Fruit fly (Drosophila melanogaster) whole organism, wandering third instar larva: ENCODE measurements around the gene alpha-Man-IIa.

ENCODE experiments used
- Abd-B ChIP-seq: fragments of >200 bp; optimal IDR thresholded peaks from 2 replicates; lab custom pipeline; 2017; ENCODE audit warnings: missing biosample characterization, missing genetic modification characterization
- Dfd ChIP-seq: fragments of >200 bp; optimal IDR thresholded peaks from 2 replicates; lab custom pipeline; 2017; ENCODE audit warnings: missing biosample characterization, missing genetic modification characterization
- Hnf4 ChIP-seq: fragments of 200-800 bp; sonication (Bioruptor generic); optimal IDR thresholded peaks from 2 replicates; lab custom pipeline; 2016; ENCODE audit warnings: missing biosample characterization, mild to moderate bottlenecking, missing genetic modification characterization
- Hr83 ChIP-seq: fragments of 200-300 bp; sonication (Bioruptor generic); optimal IDR thresholded peaks from 2 replicates; lab custom pipeline; 2016; ENCODE audit warnings: missing biosample characterization, mild to moderate bottlenecking, missing genetic modification characterization, moderate library complexity; ENCODE audit not compliant: poor library complexity, severe bottlenecking
- Mio ChIP-seq: sonication (Bioruptor generic); optimal IDR thresholded peaks from 2 replicates; lab custom pipeline; 2016; ENCODE audit warnings: missing biosample characterization, missing genetic modification characterization
- Myc ChIP-seq: fragments of >200 bp; optimal IDR thresholded peaks from 2 replicates; lab custom pipeline; 2017
- Sp1 ChIP-seq: fragments of 200-800 bp; sonication (Bioruptor generic); optimal IDR thresholded peaks from 3 replicates; lab custom pipeline; 2019; ENCODE audit warnings: missing biosample characterization, mild to moderate bottlenecking, missing genetic modification characterization, moderate library complexity
- br ChIP-seq: fragments of 200-800 bp; sonication (Bioruptor generic); optimal IDR thresholded peaks from 2 replicates; lab custom pipeline; 2016; ENCODE audit warnings: missing biosample characterization, missing genetic modification characterization
- fru ChIP-seq: fragments of 200-800 bp; sonication (Bioruptor generic); optimal IDR thresholded peaks from 3 replicates; lab custom pipeline; 2016; ENCODE audit warnings: missing biosample characterization, mild to moderate bottlenecking, missing genetic modification characterization
- pan ChIP-seq: fragments of >200 bp; optimal IDR thresholded peaks from 2 replicates; lab custom pipeline; 2017
- psq ChIP-seq: fragments of 200-800 bp; sonication (Bioruptor generic); optimal IDR thresholded peaks from 3 replicates; lab custom pipeline; 2017; ENCODE audit warnings: missing biosample characterization, mild to moderate bottlenecking, missing genetic modification characterization, moderate library complexity
- rgr ChIP-seq: fragments of 200-800 bp; sonication (Bioruptor generic); optimal IDR thresholded peaks from 3 replicates; lab custom pipeline; 2016; ENCODE audit warnings: missing biosample characterization, mild to moderate bottlenecking, missing genetic modification characterization
- sage ChIP-seq: fragments of 200-800 bp; sonication (Bioruptor generic); optimal IDR thresholded peaks from 2 replicates; lab custom pipeline; 2016; ENCODE audit warnings: missing biosample characterization, mild to moderate bottlenecking, missing genetic modification characterization
- usp ChIP-seq: fragments of >200 bp; optimal IDR thresholded peaks from 2 replicates; lab custom pipeline; 2017; ENCODE audit warnings: missing biosample characterization, missing genetic modification characterization

DNA sequence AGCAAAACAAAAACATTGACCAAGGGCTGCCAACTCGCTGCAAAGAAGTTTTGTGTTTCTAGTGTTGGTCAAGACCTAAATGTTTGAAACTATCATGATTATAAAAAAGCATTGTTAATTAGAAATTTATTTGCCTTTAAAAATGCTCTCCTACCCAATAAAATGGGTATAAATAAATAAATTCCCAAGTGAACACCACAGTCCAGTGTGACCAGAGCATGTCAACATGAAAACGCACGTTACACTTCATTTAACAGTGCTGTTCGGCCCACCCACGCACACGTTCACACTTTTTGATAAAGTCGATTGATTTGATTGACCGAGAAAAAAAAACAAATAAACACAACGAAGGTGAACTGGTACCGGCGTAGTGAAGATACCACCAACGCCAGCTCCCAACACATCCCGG is 8.2 kb upstream of the alpha-Man-IIa start, which contains the start of the genes CG9356, BBIP1 and CG8135:
- TF ChIP-seq Abd-B (GFP tag; lab: Kevin White, UChicago) (no peak), Myc (lab: Kevin White, UChicago) (peak; percentile 34), Mio (GFP tag; lab: Kevin White, UChicago) (no peak), Hnf4 (no peak), psq (GFP tag; lab: Kevin White, UChicago) (peak; percentile 62), rgr (GFP tag; lab: Kevin White, UChicago) (peak; percentile 82), fru (no peak), br (GFP tag; lab: Kevin White, UChicago) (no peak), sage (GFP tag; lab: Kevin White, UChicago) (no peak), Hr83 (GFP tag; lab: Kevin White, UChicago) (peak; percentile 73), pan (lab: Kevin White, UChicago) (no peak), Dfd (GFP tag; lab: Kevin White, UChicago) (no peak), Sp1 (GFP tag; lab: Kevin White, UChicago) (no peak), usp (GFP tag; lab: Kevin White, UChicago) (no peak)
